Fruit fly (Drosophila melanogaster) whole organism, embryonic: Measurements from ENCODE around the gene CG43915.

ENCODE experiments used
- CG10543 ChIP-seq: fragments of 200-800 bp; sonication (Bioruptor generic); optimal IDR thresholded peaks from 3 replicates; lab custom pipeline; 2017; ENCODE audit warnings: missing biosample characterization, mild to moderate bottlenecking, missing genetic modification characterization, moderate library complexity
- CG12219 ChIP-seq: fragments of 200-800 bp; sonication (Bioruptor generic); optimal IDR thresholded peaks from 3 replicates; lab custom pipeline; 2018; ENCODE audit warnings: missing biosample characterization, mild to moderate bottlenecking, missing genetic modification characterization
- CG13287 ChIP-seq: fragments of 200-800 bp; sonication (Bioruptor generic); IDR thresholded peaks from 2 replicates; pipeline ENCODE4 v1.3.6; 2022; ENCODE audit warnings: missing biosample characterization, missing genetic modification characterization; ENCODE audit not compliant: partially characterized antibody
- CG1602 ChIP-seq: fragments of 200-800 bp; sonication (Bioruptor generic); optimal IDR thresholded peaks from 3 replicates; lab custom pipeline; 2016; ENCODE audit warnings: missing biosample characterization, missing genetic modification characterization
- CG18599 ChIP-seq: fragments of 200-800 bp; sonication (Bioruptor generic); optimal IDR thresholded peaks from 3 replicates; lab custom pipeline; 2017; ENCODE audit warnings: missing biosample characterization, missing genetic modification characterization, mild to moderate bottlenecking, moderate library complexity, missing genetic modification reagents
- CG30020 ChIP-seq: fragments of 200-800 bp; optimal IDR thresholded peaks from 2 replicates; lab custom pipeline; 2019; ENCODE audit warnings: missing biosample characterization, mild to moderate bottlenecking, missing genetic modification characterization, moderate library complexity
- CG30431 ChIP-seq: fragments of 200-800 bp; sonication (Bioruptor generic); optimal IDR thresholded peaks from 2 replicates; lab custom pipeline; 2017; ENCODE audit warnings: missing biosample characterization, missing genetic modification characterization
- CG34376 ChIP-seq: fragments of 200-800 bp; sonication (Bioruptor generic); optimal IDR thresholded peaks from 2 replicates; lab custom pipeline; 2018; ENCODE audit warnings: missing biosample characterization, mild to moderate bottlenecking, missing genetic modification characterization
- CG7987 ChIP-seq: fragments of 200-800 bp; sonication (Bioruptor generic); optimal IDR thresholded peaks from 2 replicates; lab custom pipeline; 2018; ENCODE audit warnings: missing biosample characterization, mild to moderate bottlenecking, missing genetic modification characterization, moderate library complexity
- CG8478 ChIP-seq: fragments of >200 bp; optimal IDR thresholded peaks from 2 replicates; lab custom pipeline; 2018
- CG8924 ChIP-seq: fragments of 200-800 bp; optimal IDR thresholded peaks from 3 replicates; lab custom pipeline; 2019; ENCODE audit warnings: missing biosample characterization, mild to moderate bottlenecking, missing genetic modification characterization, moderate library complexity
- Chrac-16 ChIP-seq: fragments of 200-800 bp; sonication (Bioruptor generic); optimal IDR thresholded peaks from 3 replicates; lab custom pipeline; 2016; ENCODE audit warnings: missing biosample characterization, missing genetic modification characterization
- D19B ChIP-seq: fragments of 200-800 bp; sonication (Bioruptor generic); optimal IDR thresholded peaks from 2 replicates; lab custom pipeline; 2017; ENCODE audit warnings: missing biosample characterization, mild to moderate bottlenecking, missing genetic modification characterization
- Deaf1 ChIP-seq: fragments of 200-800 bp; optimal IDR thresholded peaks from 3 replicates; lab custom pipeline; 2019; ENCODE audit warnings: missing biosample characterization, mild to moderate bottlenecking, missing genetic modification characterization, moderate library complexity
- Dip3 ChIP-seq: fragments of 200-800 bp; sonication (Bioruptor generic); optimal IDR thresholded peaks from 3 replicates; lab custom pipeline; 2016; ENCODE audit warnings: missing biosample characterization, missing genetic modification characterization
- Elba2 ChIP-seq: fragments of 200-800 bp; sonication (Bioruptor generic); optimal IDR thresholded peaks from 3 replicates; lab custom pipeline; 2016; ENCODE audit warnings: missing biosample characterization, missing genetic modification characterization
- Ets65A ChIP-seq: fragments of 200-800 bp; sonication (Bioruptor generic); peaks from one replicate; lab custom pipeline; 2016; ENCODE audit warnings: missing biosample characterization, missing genetic modification characterization
- Lim3 ChIP-seq: fragments of 200-800 bp; sonication (Bioruptor generic); IDR thresholded peaks from 2 replicates; pipeline ENCODE4 v1.3.6; 2022; ENCODE audit warnings: missing biosample characterization, missing genetic modification characterization
- Oaz ChIP-seq: fragments of 200-800 bp; sonication (Bioruptor generic); IDR thresholded peaks from 2 replicates; pipeline ENCODE4 v1.3.6; 2022; ENCODE audit warnings: missing biosample characterization, missing genetic modification characterization
- PHDP ChIP-seq: fragments of 200-800 bp; sonication (Bioruptor generic); optimal IDR thresholded peaks from 3 replicates; lab custom pipeline; 2018; ENCODE audit warnings: missing biosample characterization, mild to moderate bottlenecking, missing genetic modification characterization, moderate library complexity
- Pdp1 ChIP-seq, 2 experiments: fragments of 200-800 bp; sonication (Bioruptor generic); optimal IDR thresholded peaks; 3 replicates each; lab custom pipeline; 2016; ENCODE audit warnings: missing biosample characterization in 2 of 2, missing genetic modification characterization in 2 of 2, mild to moderate bottlenecking in 1 of 2, moderate library complexity in 1 of 2
- Ptx1 ChIP-seq: fragments of 200-800 bp; sonication (Bioruptor generic); IDR thresholded peaks from 2 replicates; pipeline ENCODE4 v1.3.6; 2022; ENCODE audit warnings: missing biosample characterization, missing genetic modification characterization
- Spps ChIP-seq: fragments of 200-800 bp; sonication (Bioruptor generic); optimal IDR thresholded peaks from 2 replicates; lab custom pipeline; 2018; ENCODE audit warnings: missing biosample characterization, mild to moderate bottlenecking, missing genetic modification characterization
- Ssrp ChIP-seq: fragments of 200-800 bp; sonication (Bioruptor generic); optimal IDR thresholded peaks from 2 replicates; lab custom pipeline; 2018; ENCODE audit warnings: missing biosample characterization, mild to moderate bottlenecking, missing genetic modification characterization, moderate library complexity
- TFAM ChIP-seq: fragments of 200-800 bp; sonication (Bioruptor generic); optimal IDR thresholded peaks from 2 replicates; lab custom pipeline; 2017; ENCODE audit warnings: missing biosample characterization, missing genetic modification characterization, inconsistent platforms
- Taf1 ChIP-seq: fragments of 200-800 bp; sonication (Bioruptor generic); IDR thresholded peaks from 2 replicates; pipeline ENCODE4 v1.3.6; 2022; ENCODE audit warnings: missing biosample characterization, missing genetic modification characterization
- Vsx1 ChIP-seq: fragments of 200-800 bp; sonication (Bioruptor generic); optimal IDR thresholded peaks from 2 replicates; lab custom pipeline; 2017; ENCODE audit warnings: missing biosample characterization, mild to moderate bottlenecking, missing genetic modification characterization, missing genetic modification reagents
- bbx ChIP-seq: fragments of 200-800 bp; sonication (Bioruptor generic); IDR thresholded peaks from 2 replicates; pipeline ENCODE4 v1.3.6; 2022; ENCODE audit warnings: missing biosample characterization, missing genetic modification characterization; ENCODE audit not compliant: partially characterized antibody
- bsh ChIP-seq, 2 experiments: fragments of 200-800 bp; sonication (Bioruptor generic); optimal IDR thresholded peaks; 2 replicates each; lab custom pipeline; 2017 to 2018; ENCODE audit warnings: mild to moderate bottlenecking in 2 of 2, missing biosample characterization in 2 of 2, missing genetic modification characterization in 2 of 2, moderate library complexity in 1 of 2
- chinmo ChIP-seq: fragments of 200-800 bp; sonication (Bioruptor generic); IDR thresholded peaks from 4 replicates; pipeline ENCODE4 v1.3.6; 2022; ENCODE audit warnings: missing biosample characterization, missing genetic modification characterization; ENCODE audit not compliant: partially characterized antibody
- cwo ChIP-seq: fragments of 200-800 bp; sonication (Bioruptor generic); optimal IDR thresholded peaks from 3 replicates; lab custom pipeline; 2017; ENCODE audit warnings: missing biosample characterization, missing genetic modification characterization, mild to moderate bottlenecking, moderate library complexity, missing genetic modification reagents
- ems ChIP-seq: fragments of 200-800 bp; sonication (Bioruptor generic); optimal IDR thresholded peaks from 3 replicates; lab custom pipeline; 2016; ENCODE audit warnings: missing biosample characterization, missing genetic modification characterization
- exex ChIP-seq: fragments of 200-800 bp; sonication (Bioruptor generic); optimal IDR thresholded peaks from 4 replicates; lab custom pipeline; 2018; ENCODE audit warnings: missing biosample characterization, mild to moderate bottlenecking, missing genetic modification characterization, moderate library complexity
- grn ChIP-seq: fragments of 200-800 bp; sonication (Bioruptor generic); optimal IDR thresholded peaks from 3 replicates; lab custom pipeline; 2017; ENCODE audit warnings: missing biosample characterization, missing genetic modification characterization
- hkb ChIP-seq, 2 experiments: fragments of 200-800 bp in 1 of 2; fragments of >200 bp in 1 of 2; sonication (Bioruptor generic) in 1 of 2; IDR thresholded peaks in 1 of 2; optimal IDR thresholded peaks in 1 of 2; 2 replicates each; pipeline versions ENCODE4 v1.3.6 to Lab custom; 2017 to 2022; ENCODE audit warnings: missing biosample characterization in 1 of 2, missing genetic modification characterization in 1 of 2
- jigr1 ChIP-seq: fragments of 200-800 bp; sonication (Bioruptor generic); IDR thresholded peaks from 3 replicates; pipeline ENCODE4 v1.3.6; 2022; ENCODE audit warnings: missing biosample characterization, missing genetic modification characterization
- lmd ChIP-seq: fragments of 200-800 bp; sonication (Bioruptor generic); IDR thresholded peaks from 2 replicates; pipeline ENCODE4 v1.3.6; 2022; ENCODE audit warnings: missing biosample characterization, missing genetic modification characterization
- mirr ChIP-seq: fragments of 200-800 bp; sonication (Bioruptor generic); optimal IDR thresholded peaks from 3 replicates; lab custom pipeline; 2018; ENCODE audit warnings: missing biosample characterization, mild to moderate bottlenecking, missing genetic modification characterization
- schlank ChIP-seq: fragments of 200-800 bp; sonication (Bioruptor generic); optimal IDR thresholded peaks from 2 replicates; lab custom pipeline; 2018; ENCODE audit warnings: missing biosample characterization, mild to moderate bottlenecking, missing genetic modification characterization
- sd ChIP-seq: fragments of 200-800 bp; sonication (Bioruptor generic); optimal IDR thresholded peaks from 3 replicates; lab custom pipeline; 2018; ENCODE audit warnings: missing biosample characterization, mild to moderate bottlenecking, missing genetic modification characterization, moderate library complexity
- slp2 ChIP-seq: fragments of 200-800 bp; sonication (Bioruptor generic); optimal IDR thresholded peaks from 2 replicates; lab custom pipeline; 2016; ENCODE audit warnings: missing biosample characterization, missing genetic modification characterization
- sug ChIP-seq: fragments of 200-800 bp; optimal IDR thresholded peaks from 2 replicates; lab custom pipeline; 2019; ENCODE audit warnings: missing biosample characterization, mild to moderate bottlenecking, missing genetic modification characterization, moderate library complexity
- ttk ChIP-seq: fragments of 200-800 bp; sonication (Bioruptor generic); IDR thresholded peaks from 2 replicates; pipeline ENCODE4 v2.1.2; 2022; ENCODE audit warnings: missing biosample characterization, missing genetic modification characterization
- tx ChIP-seq: fragments of 200-800 bp; sonication (Bioruptor generic); optimal IDR thresholded peaks from 2 replicates; lab custom pipeline; 2016; ENCODE audit warnings: missing biosample characterization, missing genetic modification characterization
- vnd ChIP-seq: fragments of 200-800 bp; sonication (Bioruptor generic); IDR thresholded peaks from 3 replicates; pipeline ENCODE4 v1.3.6; 2022; ENCODE audit warnings: missing biosample characterization, missing genetic modification characterization; ENCODE audit not compliant: partially characterized antibody

CG43915 gene

DNA sequence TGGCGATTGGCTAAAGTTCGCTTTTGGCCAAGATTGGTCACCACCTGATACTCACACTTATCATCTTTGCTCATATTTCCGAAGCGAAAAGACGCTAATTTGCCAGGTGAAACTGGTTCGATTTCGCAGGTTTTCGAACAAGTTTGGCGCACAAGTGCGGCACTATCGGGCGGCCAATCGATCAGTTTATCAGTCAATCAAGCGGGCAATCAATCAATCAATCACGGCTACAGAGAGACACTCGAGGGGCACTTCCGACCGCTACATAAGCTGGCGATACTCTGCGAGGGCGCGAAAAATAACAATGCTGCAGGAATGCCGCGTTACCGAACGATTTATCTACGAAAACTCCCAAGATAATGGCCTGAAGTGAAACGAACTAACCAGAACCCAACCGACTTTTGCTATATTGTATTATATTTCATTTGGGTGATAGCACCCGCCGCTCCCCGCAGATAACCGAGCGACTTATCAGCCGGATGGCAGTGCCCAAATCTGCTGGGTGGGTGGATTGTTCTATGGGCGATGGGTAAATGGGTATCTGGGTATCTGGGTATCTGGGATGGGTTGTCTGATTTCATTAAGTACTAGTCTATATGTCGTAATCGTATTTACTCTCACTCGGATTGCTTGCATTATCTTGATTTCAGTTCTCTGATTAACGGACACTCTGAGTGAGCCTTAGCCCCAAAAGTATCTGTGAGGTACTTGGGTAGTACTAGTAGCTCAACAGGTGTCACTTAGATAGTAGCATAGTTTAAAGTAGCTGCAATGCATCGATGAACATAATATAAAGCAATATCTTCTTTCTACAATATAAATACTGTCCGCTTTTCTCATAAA is 43.5 kb upstream of the CG43915 start (continued):
- TF ChIP-seq CG30020 (tag; lab: Kevin White, UChicago) (no peak), Elba2 (GFP tag; lab: Kevin White, UChicago) (no peak), TFAM (no peak), ttk (no peak), Deaf1 (peak; percentile 7), CG1602 (GFP tag; lab: Kevin White, UChicago) (no peak)

DNA sequence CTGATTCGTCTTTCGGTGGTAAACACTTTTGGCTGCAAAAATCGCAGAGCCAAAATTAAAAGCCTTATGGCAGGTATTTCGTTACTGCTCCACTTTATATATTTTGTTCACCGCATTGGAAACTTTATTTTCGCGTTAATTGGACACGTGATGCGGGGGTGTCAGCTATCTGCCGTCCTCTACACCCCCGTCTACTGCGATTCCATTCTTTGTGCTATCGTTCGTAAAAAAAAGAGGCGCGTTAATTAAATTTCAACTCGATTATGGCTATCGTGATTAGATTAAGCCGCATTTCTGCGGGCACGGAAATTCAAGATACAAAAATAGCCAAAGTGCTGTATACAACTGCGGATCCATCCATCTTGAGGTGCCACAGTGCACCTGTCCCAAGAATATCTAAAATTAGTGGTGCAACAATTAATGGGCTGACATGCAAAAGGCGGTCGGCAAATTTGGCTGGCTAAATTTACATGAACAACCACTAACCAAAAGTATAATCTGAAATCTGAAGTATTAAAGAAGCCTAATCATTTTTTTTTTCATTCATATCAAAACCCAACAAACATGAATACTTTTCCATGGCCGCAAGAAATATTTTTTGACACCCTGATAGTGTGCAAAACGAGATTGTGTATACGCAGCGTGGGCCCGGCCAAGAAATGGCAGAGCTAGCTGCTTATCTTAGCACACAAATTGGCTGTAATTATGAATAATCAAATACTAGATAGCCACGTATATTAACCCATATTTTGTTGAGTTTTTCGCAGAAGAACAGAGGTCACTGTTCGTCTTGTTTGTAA is 42.5 kb upstream of the CG43915 start:
- TF ChIP-seq tx (GFP tag; lab: Kevin White, UChicago) (no peak), CG13287 (GFP tag; lab: Robert Waterston, UW) (no peak), exex (tag; lab: Kevin White, UChicago) (peak; percentile 98), grn (GFP tag; lab: Kevin White, UChicago) (peak; percentile 85), sug (tag; lab: Kevin White, UChicago) (peak; percentile 79), CG10543 (peak; percentile 10), Lim3 (peak; percentile 40; the same call in 1 of the 2 replicates), chinmo (GFP tag; lab: Robert Waterston, UW) (0 out of 4 replicates have a peak, but pooled peaks have one; percentile 37), D19B (GFP tag; lab: Kevin White, UChicago) (peak; percentile 19), Chrac-16 (GFP tag; lab: Kevin White, UChicago) (no peak), Ets65A (GFP tag; lab: Kevin White, UChicago) (peak; percentile 88), CG8924 (tag; lab: Kevin White, UChicago) (no peak), CG7987 (peak; percentile 71), mirr (GFP tag; lab: Kevin White, UChicago) (peak; percentile 66), CG34376 (GFP tag; lab: Kevin White, UChicago) (peak; percentile 81), CG18599 (GFP tag; lab: Kevin White, UChicago) (peak; percentile 22), Vsx1 (GFP tag; lab: Kevin White, UChicago) (peak; percentile 10), sd (tag; lab: Kevin White, UChicago) (peak; percentile 80), cwo (GFP tag; lab: Kevin White, UChicago) (peak; percentile 71)

DNA sequence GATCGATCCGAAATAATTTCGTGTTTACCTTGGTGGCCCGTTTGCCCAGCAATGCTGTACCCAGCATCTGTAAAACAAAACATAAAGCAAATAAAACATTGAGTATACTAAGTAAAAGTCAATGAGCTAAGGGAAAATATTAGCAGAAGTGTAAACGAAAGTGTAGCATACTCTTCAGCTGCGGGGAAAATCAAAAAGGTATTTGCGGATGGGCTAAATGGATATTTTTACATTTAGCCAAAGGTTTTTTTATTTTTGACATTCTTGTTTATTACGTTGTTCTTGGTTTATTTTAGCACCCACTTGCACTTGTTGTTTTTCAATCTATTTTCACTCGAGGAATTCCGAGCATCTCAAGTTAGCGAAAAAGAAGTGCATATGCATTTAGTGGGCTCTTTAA is 41.8 kb upstream of the CG43915 start:
- no peak for TF ChIP-seq vnd (GFP tag; lab: Robert Waterston, UW)
- TF ChIP-seq Pdp1 (GFP tag; optimal IDR thresholded peaks at IDR 0.05; lab: Kevin White, UChicago) = no peak
- peak in 1 of 2 experiments; percentile 18 for TF ChIP-seq bsh (GFP tag; optimal IDR thresholded peaks at IDR 0.05; lab: Kevin White, UChicago)
- TF ChIP-seq schlank (tag; lab: Kevin White, UChicago) = no peak
- peak; percentile 20 for TF ChIP-seq PHDP (tag; lab: Kevin White, UChicago)
- TF ChIP-seq lmd (GFP tag; lab: Robert Waterston, UW) = no peak
- TF ChIP-seq Ssrp = no peak
- no peak for TF ChIP-seq CG30431 (GFP tag; lab: Kevin White, UChicago)
- TF ChIP-seq Ptx1 (GFP tag; lab: Robert Waterston, UW) = no peak
- no peak for TF ChIP-seq Taf1
- no peak for TF ChIP-seq slp2 (GFP tag; lab: Kevin White, UChicago)
- no peak for TF ChIP-seq CG8478 (lab: Kevin White, UChicago)
- no peak for TF ChIP-seq bbx (GFP tag; lab: Robert Waterston, UW)
- TF ChIP-seq Dip3 = no peak
- TF ChIP-seq CG12219 (GFP tag; lab: Kevin White, UChicago) = no peak
- no peak for TF ChIP-seq Oaz (GFP tag; lab: Robert Waterston, UW)
- no peak for TF ChIP-seq hkb (optimal IDR thresholded peaks at IDR 0.05; lab: Kevin White, UChicago)
- TF ChIP-seq hkb (GFP tag; IDR thresholded peaks at IDR 0.05; lab: Robert Waterston, UW) = no peak
- no peak for TF ChIP-seq Elba2 (GFP tag; lab: Kevin White, UChicago)
- no peak for TF ChIP-seq Spps (tag; lab: Kevin White, UChicago)
- TF ChIP-seq ems = no peak
- TF ChIP-seq jigr1 = no peak
